Worm (Caenorhabditis elegans): ENCODE data around the gene C16D9.3.

- TF ChIP-seq ceh-32 (tag; optimal IDR thresholded peaks at IDR 0.05; ENCODE audit: poor library complexity) = no peak
- no peak for TF ChIP-seq F49E8.2 (tag; optimal IDR thresholded peaks at IDR 0.05; ENCODE audit: borderline replicate concordance)
- TF ChIP-seq spr-3 (GFP tag; optimal IDR thresholded peaks at IDR 0.05) = no peak
- no peak for TF ChIP-seq snpc-4 (tag; optimal IDR thresholded peaks at IDR 0.05)
- TF ChIP-seq egl-27 (tag; optimal IDR thresholded peaks at IDR 0.05) = no peak
- TF ChIP-seq unc-62 (GFP tag; optimal IDR thresholded peaks at IDR 0.05 in 1 of 2) = no peak
- no peak for TF ChIP-seq unc-62 (tag; optimal IDR thresholded peaks at IDR 0.05)
- TF ChIP-seq mxl-3 (GFP tag; optimal IDR thresholded peaks at IDR 0.05) = no peak
- TF ChIP-seq ces-1 (GFP tag; optimal IDR thresholded peaks at IDR 0.05) = no peak
- TF ChIP-seq ceh-44 (GFP tag; IDR thresholded peaks at IDR 0.05) = no peak
Measured at ce11 chrV:8269878-8270277, 30.1 kb upstream of the C16D9.3 start.

All from whole organism, L4 larva.